Fruit fly (Drosophila melanogaster): Measurements from ENCODE around the gene Agpat1.

dm6 chrX:12756374-12756721 is 8.7 kb upstream of the Agpat1 start:
- TF ChIP-seq CG8301 (tag; optimal IDR thresholded peaks at IDR 0.05) = no peak
- no peak for TF ChIP-seq rn (GFP tag; IDR thresholded peaks at IDR 0.05)
- no peak for TF ChIP-seq CG9948 (tag; optimal IDR thresholded peaks at IDR 0.05)
- TF ChIP-seq Snoo (tag; optimal IDR thresholded peaks at IDR 0.05) = no peak
- no peak for TF ChIP-seq CG14655 (GFP tag; optimal IDR thresholded peaks at IDR 0.05)
- no peak for TF ChIP-seq Pif1B (GFP tag; optimal IDR thresholded peaks at IDR 0.05)
- no peak for TF ChIP-seq Pif1A (GFP tag; optimal IDR thresholded peaks at IDR 0.05)
- TF ChIP-seq CG10348 (GFP tag; IDR thresholded peaks at IDR 0.05) = no peak
- no peak for TF ChIP-seq CG4496 (GFP tag; IDR thresholded peaks at IDR 0.05)
- TF ChIP-seq CG17806 (tag; optimal IDR thresholded peaks at IDR 0.05) = no peak
- no peak for TF ChIP-seq CG15710 (tag; optimal IDR thresholded peaks at IDR 0.05)
- TF ChIP-seq gl (tag; optimal IDR thresholded peaks at IDR 0.05) = peak; percentile 33
- no peak for TF ChIP-seq CG12605 (GFP tag; IDR thresholded peaks at IDR 0.05)
- TF ChIP-seq Ets98B (GFP tag; IDR thresholded peaks at IDR 0.05) = peak; percentile 15; the same call in 1 of the 2 replicates
